Fruit fly (Drosophila melanogaster) whole organism, wandering third instar larva: ENCODE measurements around the gene Oseg5.

ENCODE experiments used
- Abd-B ChIP-seq: fragments of >200 bp; optimal IDR thresholded peaks from 2 replicates; lab custom pipeline; 2017; ENCODE audit warnings: missing biosample characterization, missing genetic modification characterization
- CG32264 ChIP-seq: fragments of 200-800 bp; sonication (Bioruptor generic); optimal IDR thresholded peaks from 2 replicates; lab custom pipeline; 2016; ENCODE audit warnings: missing biosample characterization, missing genetic modification characterization
- CG9705 ChIP-seq: fragments of 200-800 bp; sonication (Bioruptor generic); optimal IDR thresholded peaks from 2 replicates; lab custom pipeline; 2018; ENCODE audit warnings: missing biosample characterization, mild to moderate bottlenecking, missing genetic modification characterization
- Dfd ChIP-seq: fragments of >200 bp; optimal IDR thresholded peaks from 2 replicates; lab custom pipeline; 2017; ENCODE audit warnings: missing biosample characterization, missing genetic modification characterization
- GATAd ChIP-seq: sonication (Bioruptor generic); optimal IDR thresholded peaks from 2 replicates; lab custom pipeline; 2016; ENCODE audit warnings: missing biosample characterization, missing genetic modification characterization
- HLH106 ChIP-seq: fragments of 200-800 bp; optimal IDR thresholded peaks from 3 replicates; lab custom pipeline; 2019; ENCODE audit warnings: missing biosample characterization, mild to moderate bottlenecking, missing genetic modification characterization, moderate library complexity
- Hnf4 ChIP-seq: fragments of 200-800 bp; sonication (Bioruptor generic); optimal IDR thresholded peaks from 2 replicates; lab custom pipeline; 2016; ENCODE audit warnings: missing biosample characterization, mild to moderate bottlenecking, missing genetic modification characterization
- Hr78 ChIP-seq: fragments of >200 bp; optimal IDR thresholded peaks from 2 replicates; lab custom pipeline; 2017; ENCODE audit warnings: missing biosample characterization, missing genetic modification characterization
- Hr83 ChIP-seq: fragments of 200-300 bp; sonication (Bioruptor generic); optimal IDR thresholded peaks from 2 replicates; lab custom pipeline; 2016; ENCODE audit warnings: missing biosample characterization, mild to moderate bottlenecking, missing genetic modification characterization, moderate library complexity; ENCODE audit not compliant: poor library complexity, severe bottlenecking
- Jra ChIP-seq: sonication (Bioruptor generic); optimal IDR thresholded peaks from 2 replicates; lab custom pipeline; 2016; ENCODE audit warnings: missing biosample characterization, missing genetic modification characterization
- Mio ChIP-seq: sonication (Bioruptor generic); optimal IDR thresholded peaks from 2 replicates; lab custom pipeline; 2016; ENCODE audit warnings: missing biosample characterization, missing genetic modification characterization
- Myc ChIP-seq: fragments of >200 bp; optimal IDR thresholded peaks from 2 replicates; lab custom pipeline; 2017
- N ChIP-seq: fragments of >200 bp; optimal IDR thresholded peaks from 2 replicates; lab custom pipeline; 2018; ENCODE audit warnings: missing biosample characterization, missing external identifiers, missing genetic modification characterization
- OdsH ChIP-seq: fragments of 200-800 bp; sonication (Bioruptor generic); optimal IDR thresholded peaks from 2 replicates; lab custom pipeline; 2016; ENCODE audit warnings: missing biosample characterization, mild to moderate bottlenecking, missing genetic modification characterization
- Rel ChIP-seq, 2 experiments: fragments of 200-800 bp; sonication (Bioruptor generic) in 1 of 2; optimal IDR thresholded peaks; 2 replicates in 1 of 2; 3 replicates in 1 of 2; lab custom pipeline; 2016 to 2019; ENCODE audit warnings: mild to moderate bottlenecking in 2 of 2, missing biosample characterization in 2 of 2, missing genetic modification characterization in 2 of 2, moderate library complexity in 1 of 2
- Sp1 ChIP-seq: fragments of 200-800 bp; sonication (Bioruptor generic); optimal IDR thresholded peaks from 3 replicates; lab custom pipeline; 2019; ENCODE audit warnings: missing biosample characterization, mild to moderate bottlenecking, missing genetic modification characterization, moderate library complexity
- Vsx2 ChIP-seq: fragments of 200-300, 225-300 bp; sonication (Bioruptor generic); optimal IDR thresholded peaks from 2 replicates; lab custom pipeline; 2018; ENCODE audit warnings: missing biosample characterization, missing genetic modification characterization; ENCODE audit not compliant: partially characterized antibody
- brk ChIP-seq: fragments of 200-800 bp; sonication (Bioruptor generic); optimal IDR thresholded peaks from 2 replicates; lab custom pipeline; 2016; ENCODE audit warnings: missing biosample characterization, mild to moderate bottlenecking, missing genetic modification characterization
- dl ChIP-seq, 2 experiments: fragments of 175-275, 200-275 bp in 1 of 2; fragments of 200-275 bp in 1 of 2; sonication (Bioruptor generic); optimal IDR thresholded peaks; lab custom pipeline; 2018; ENCODE audit warnings: mild to moderate bottlenecking in 2 of 2, missing biosample characterization in 2 of 2, missing genetic modification characterization in 2 of 2, moderate library complexity in 2 of 2; ENCODE audit not compliant: partially characterized antibody in 2 of 2, insufficient read depth in 1 of 2
- dmrt93B ChIP-seq: fragments of 200-800 bp; sonication (Bioruptor generic); optimal IDR thresholded peaks from 2 replicates; lab custom pipeline; 2018; ENCODE audit warnings: missing biosample characterization, mild to moderate bottlenecking, missing genetic modification characterization
- dsf ChIP-seq: sonication (Bioruptor generic); optimal IDR thresholded peaks from 2 replicates; lab custom pipeline; 2016; ENCODE audit warnings: missing biosample characterization, missing genetic modification characterization, borderline replicate concordance
- ey ChIP-seq: fragments of 200-800 bp; sonication (Bioruptor generic); optimal IDR thresholded peaks from 2 replicates; lab custom pipeline; 2016; ENCODE audit warnings: missing biosample characterization, missing genetic modification characterization
- foxo ChIP-seq, 2 experiments: fragments of 200-800 bp; sonication (Bioruptor generic); optimal IDR thresholded peaks; 2 replicates in 1 of 2; 3 replicates in 1 of 2; lab custom pipeline; 2016 to 2017; ENCODE audit warnings: missing biosample characterization in 2 of 2, missing genetic modification characterization in 2 of 2
- jim ChIP-seq: fragments of 175-275, 200-325 bp; sonication (Bioruptor generic); optimal IDR thresholded peaks from 2 replicates; lab custom pipeline; 2016; ENCODE audit warnings: missing biosample characterization, mild to moderate bottlenecking, missing genetic modification characterization
- lola ChIP-seq: fragments of >200 bp; optimal IDR thresholded peaks from 2 replicates; lab custom pipeline; 2017; ENCODE audit warnings: missing biosample characterization, missing genetic modification characterization
- pan ChIP-seq: fragments of >200 bp; optimal IDR thresholded peaks from 2 replicates; lab custom pipeline; 2017
- psq ChIP-seq: fragments of 200-800 bp; sonication (Bioruptor generic); optimal IDR thresholded peaks from 3 replicates; lab custom pipeline; 2017; ENCODE audit warnings: missing biosample characterization, mild to moderate bottlenecking, missing genetic modification characterization, moderate library complexity
- rgr ChIP-seq: fragments of 200-800 bp; sonication (Bioruptor generic); optimal IDR thresholded peaks from 3 replicates; lab custom pipeline; 2016; ENCODE audit warnings: missing biosample characterization, mild to moderate bottlenecking, missing genetic modification characterization
- sage ChIP-seq: fragments of 200-800 bp; sonication (Bioruptor generic); optimal IDR thresholded peaks from 2 replicates; lab custom pipeline; 2016; ENCODE audit warnings: missing biosample characterization, mild to moderate bottlenecking, missing genetic modification characterization
- tai ChIP-seq: sonication (Bioruptor generic); optimal IDR thresholded peaks from 2 replicates; lab custom pipeline; 2016; ENCODE audit warnings: missing biosample characterization, missing genetic modification characterization
- usp ChIP-seq: fragments of >200 bp; optimal IDR thresholded peaks from 2 replicates; lab custom pipeline; 2017; ENCODE audit warnings: missing biosample characterization, missing genetic modification characterization
- woc ChIP-seq: sonication (Bioruptor generic); optimal IDR thresholded peaks from 2 replicates; lab custom pipeline; 2016; ENCODE audit warnings: missing biosample characterization, mild to moderate bottlenecking, missing genetic modification characterization

Gene Oseg5

dm6 chr2L:20858371-20859340 is 23.0 kb upstream of the Oseg5 start, which contains the start of gene bero:
TSS of gene bero (plus strand) at chr2L:20858695.
- TF ChIP-seq CG32264 (GFP tag; lab: Kevin White, UChicago) (no peak), usp (GFP tag; lab: Kevin White, UChicago) (no peak), HLH106 (tag; lab: Kevin White, UChicago) (no peak), Dfd (no peak), jim (GFP tag; lab: Kevin White, UChicago) (no peak), Sp1 (GFP tag; lab: Kevin White, UChicago) (no peak), sage (GFP tag; lab: Kevin White, UChicago) (no peak), N (GFP tag; lab: Kevin White, UChicago) (no peak), pan (no peak), rgr (GFP tag; lab: Kevin White, UChicago) (no peak), Myc (lab: Kevin White, UChicago) (no peak), Hr83 (GFP tag; lab: Kevin White, UChicago) (no peak), Hr78 (GFP tag; lab: Kevin White, UChicago) (no peak), dl (GFP tag; optimal IDR thresholded peaks at IDR 0.05; lab: Kevin White, UChicago; ENCODE audit: insufficient read depth in 1 of 2, partially characterized antibody in 2 of 2) (no peak), Rel (GFP tag; optimal IDR thresholded peaks at IDR 0.05; lab: Kevin White, UChicago) (no peak), Rel (tag; optimal IDR thresholded peaks at IDR 0.05; lab: Kevin White, UChicago) (no peak), Jra (GFP tag; lab: Kevin White, UChicago) (no peak), Vsx2 (GFP tag; lab: Kevin White, UChicago) (no peak), GATAd (GFP tag; lab: Kevin White, UChicago) (no peak)

- no peak for TF ChIP-seq ey (GFP tag; lab: Kevin White, UChicago)
- no peak for TF ChIP-seq OdsH (GFP tag; lab: Kevin White, UChicago)
- TF ChIP-seq Hnf4 = no peak
- no peak for TF ChIP-seq N (GFP tag; lab: Kevin White, UChicago)
Measured at dm6 chr2L:20857791-20858190, 22.2 kb upstream of the Oseg5 start, which contains the start of gene CG14400. TSS of gene CG14400 (minus strand) at chr2L:20857891.

DNA sequence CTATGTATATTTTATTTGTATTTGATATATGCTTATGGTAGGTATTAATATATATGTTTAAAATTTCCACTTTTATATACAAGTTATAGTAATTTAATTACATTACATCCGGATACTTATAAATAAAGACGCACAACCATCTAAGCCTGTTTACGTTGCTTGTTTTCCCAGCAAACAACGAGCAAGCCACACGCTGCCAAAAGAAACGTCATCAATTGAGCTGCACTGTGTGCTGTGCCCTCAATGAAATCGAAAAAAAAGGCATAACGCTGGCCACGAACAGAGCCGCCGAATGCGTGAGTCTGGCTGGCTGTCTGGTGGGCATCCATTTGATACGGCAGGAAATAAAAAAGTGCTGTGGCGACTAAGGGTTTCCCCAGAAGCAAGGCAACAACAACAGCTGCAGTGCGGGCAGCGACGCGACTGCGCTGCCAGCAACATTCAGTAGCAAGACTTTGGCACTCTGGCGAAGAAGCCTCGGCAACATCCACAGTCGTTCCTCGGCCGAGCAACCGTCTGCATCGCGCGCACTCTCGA is 16.5 kb upstream of the Oseg5 start, which contains the start of gene twit:
Gene twit (plus strand): TSS at position 487 of the 537 bp plus-strand sequence.
- TF ChIP-seq GATAd (GFP tag; lab: Kevin White, UChicago) (no peak), pan (no peak), brk (GFP tag; lab: Kevin White, UChicago) (no peak), foxo (GFP tag; optimal IDR thresholded peaks at IDR 0.05; lab: Kevin White, UChicago) (no peak), Dfd (no peak), dmrt93B (GFP tag; lab: Kevin White, UChicago) (no peak), jim (GFP tag; lab: Kevin White, UChicago) (no peak), usp (GFP tag; lab: Kevin White, UChicago) (no peak), Hr78 (GFP tag; lab: Kevin White, UChicago) (no peak), Sp1 (GFP tag; lab: Kevin White, UChicago) (no peak), dsf (GFP tag; lab: Kevin White, UChicago) (no peak), tai (GFP tag; lab: Kevin White, UChicago) (no peak)

dm6 chr2L:20851592-20851991 is 16.0 kb upstream of the Oseg5 start:
- TF ChIP-seq lola (no peak), Mio (GFP tag; lab: Kevin White, UChicago) (no peak), Vsx2 (GFP tag; lab: Kevin White, UChicago) (no peak), HLH106 (tag; lab: Kevin White, UChicago) (no peak), GATAd (GFP tag; lab: Kevin White, UChicago) (no peak), Rel (GFP tag; optimal IDR thresholded peaks at IDR 0.05; lab: Kevin White, UChicago) (no peak), Rel (tag; optimal IDR thresholded peaks at IDR 0.05; lab: Kevin White, UChicago) (no peak), Abd-B (no peak), psq (GFP tag; lab: Kevin White, UChicago) (no peak), woc (GFP tag; lab: Kevin White, UChicago) (no peak), rgr (GFP tag; lab: Kevin White, UChicago) (no peak), CG32264 (GFP tag; lab: Kevin White, UChicago) (no peak), Sp1 (GFP tag; lab: Kevin White, UChicago) (no peak), usp (GFP tag; lab: Kevin White, UChicago) (no peak), Hnf4 (no peak), CG9705 (GFP tag; lab: Kevin White, UChicago) (no peak)
